Fruit fly (Drosophila melanogaster) whole organism, embryonic: Measurements from ENCODE around the gene glu.

Source experiments
- CG10543 ChIP-seq: fragments of 200-800 bp; sonication (Bioruptor generic); optimal IDR thresholded peaks from 3 replicates; lab custom pipeline; 2017; ENCODE audit warnings: missing biosample characterization, mild to moderate bottlenecking, missing genetic modification characterization, moderate library complexity
- CG11247 ChIP-seq: fragments of 200-800 bp; sonication (Bioruptor generic); IDR thresholded peaks from 2 replicates; pipeline ENCODE4 v1.3.6; 2022; ENCODE audit warnings: missing biosample characterization, missing genetic modification characterization
- CG11696 ChIP-seq: fragments of 200-800 bp; sonication (Bioruptor generic); IDR thresholded peaks from 2 replicates; pipeline ENCODE4 v1.3.6; 2022; ENCODE audit warnings: missing biosample characterization, missing genetic modification characterization
- CG12659 ChIP-seq: fragments of 200-800 bp; sonication (Bioruptor generic); optimal IDR thresholded peaks from 3 replicates; lab custom pipeline; 2017; ENCODE audit warnings: mild to moderate bottlenecking, missing biosample characterization, missing genetic modification reagents, missing genetic modification characterization
- CG12744 ChIP-seq: fragments of 200-800 bp; sonication (Bioruptor generic); optimal IDR thresholded peaks from 2 replicates; lab custom pipeline; 2016; ENCODE audit warnings: missing biosample characterization, missing genetic modification characterization
- CG12769 ChIP-seq: fragments of 200-800 bp; sonication (Bioruptor generic); optimal IDR thresholded peaks from 2 replicates; lab custom pipeline; 2019; ENCODE audit warnings: missing biosample characterization, mild to moderate bottlenecking, missing genetic modification characterization, moderate library complexity
- CG13123 ChIP-seq: fragments of 200-800 bp; sonication (Bioruptor generic); optimal IDR thresholded peaks from 2 replicates; lab custom pipeline; 2016; ENCODE audit warnings: missing biosample characterization, missing genetic modification characterization
- CG16779 ChIP-seq: fragments of 200-800 bp; sonication (Bioruptor generic); IDR thresholded peaks from 2 replicates; pipeline ENCODE4 v1.3.6; 2022; ENCODE audit warnings: missing biosample characterization, missing genetic modification characterization
- CG3065 ChIP-seq: fragments of 200-800 bp; sonication (Bioruptor generic); optimal IDR thresholded peaks from 2 replicates; lab custom pipeline; 2016; ENCODE audit warnings: missing biosample characterization, missing genetic modification characterization
- CG32767 ChIP-seq: fragments of 200-800 bp; sonication (Bioruptor generic); IDR thresholded peaks from 2 replicates; pipeline ENCODE4 v1.3.6; 2022; ENCODE audit warnings: missing biosample characterization, missing genetic modification characterization
- CG7556 ChIP-seq: fragments of 200-800 bp; sonication (Bioruptor generic); optimal IDR thresholded peaks from 2 replicates; lab custom pipeline; 2017; ENCODE audit warnings: missing biosample characterization, mild to moderate bottlenecking, missing genetic modification characterization
- CG7963 ChIP-seq: fragments of 200-800 bp; sonication (Bioruptor generic); IDR thresholded peaks from 3 replicates; pipeline ENCODE4 v1.3.6; 2022; ENCODE audit warnings: missing biosample characterization, missing genetic modification characterization; ENCODE audit not compliant: partially characterized antibody
- Camta ChIP-seq: fragments of 200-800 bp; sonication (Bioruptor generic); optimal IDR thresholded peaks from 2 replicates; lab custom pipeline; 2016; ENCODE audit warnings: missing biosample characterization, missing genetic modification characterization
- Chrac-16 ChIP-seq: fragments of 200-800 bp; sonication (Bioruptor generic); optimal IDR thresholded peaks from 3 replicates; lab custom pipeline; 2016; ENCODE audit warnings: missing biosample characterization, missing genetic modification characterization
- D ChIP-seq, 2 experiments: fragments of 200-800 bp in 1 of 2; fragments of >200 bp in 1 of 2; sonication (Bioruptor generic) in 1 of 2; optimal IDR thresholded peaks; 2 replicates in 1 of 2; 3 replicates in 1 of 2; lab custom pipeline; 2017; ENCODE audit warnings: mild to moderate bottlenecking in 1 of 2, missing biosample characterization in 1 of 2, missing genetic modification characterization in 1 of 2, missing genetic modification reagents in 1 of 2
- Dp ChIP-seq: fragments of 200-800 bp; sonication (Bioruptor generic); optimal IDR thresholded peaks from 2 replicates; lab custom pipeline; 2018; ENCODE audit warnings: missing biosample characterization, mild to moderate bottlenecking, missing genetic modification characterization, moderate library complexity
- Fer3 ChIP-seq: fragments of 200-800 bp; sonication (Bioruptor generic); optimal IDR thresholded peaks from 2 replicates; lab custom pipeline; 2018; ENCODE audit warnings: missing biosample characterization, mild to moderate bottlenecking, missing genetic modification characterization, moderate library complexity
- HLH4C ChIP-seq: fragments of 200-800 bp; sonication (Bioruptor generic); IDR thresholded peaks from 3 replicates; pipeline ENCODE4 v1.3.6; 2022; ENCODE audit warnings: missing biosample characterization, missing genetic modification characterization; ENCODE audit not compliant: partially characterized antibody
- Med ChIP-seq: fragments of 200-800 bp; sonication (Bioruptor generic); peaks from one replicate; lab custom pipeline; 2016; ENCODE audit warnings: missing biosample characterization, missing genetic modification characterization, mild to moderate bottlenecking, inconsistent platforms, moderate library complexity
- Oli ChIP-seq: fragments of 200-800 bp; sonication (Bioruptor generic); optimal IDR thresholded peaks from 2 replicates; lab custom pipeline; 2018; ENCODE audit warnings: missing biosample characterization, mild to moderate bottlenecking, missing genetic modification characterization, moderate library complexity
- Pdp1 ChIP-seq, 2 experiments: fragments of 200-800 bp; sonication (Bioruptor generic); optimal IDR thresholded peaks; 3 replicates each; lab custom pipeline; 2016; ENCODE audit warnings: missing biosample characterization in 2 of 2, missing genetic modification characterization in 2 of 2, mild to moderate bottlenecking in 1 of 2, moderate library complexity in 1 of 2
- Rfx ChIP-seq: fragments of 200-800 bp; sonication (Bioruptor generic); IDR thresholded peaks from 2 replicates; pipeline ENCODE4 v1.3.6; 2022; ENCODE audit warnings: missing biosample characterization, missing genetic modification characterization
- Rx ChIP-seq: fragments of 200-800 bp; sonication (Bioruptor generic); IDR thresholded peaks from 2 replicates; pipeline ENCODE4 v1.3.6; 2022; ENCODE audit warnings: missing biosample characterization, missing genetic modification characterization
- Taf1 ChIP-seq: fragments of 200-800 bp; sonication (Bioruptor generic); IDR thresholded peaks from 2 replicates; pipeline ENCODE4 v1.3.6; 2022; ENCODE audit warnings: missing biosample characterization, missing genetic modification characterization
- bcd ChIP-seq: fragments of 200-800 bp; sonication (Bioruptor generic); optimal IDR thresholded peaks from 2 replicates; lab custom pipeline; 2017; ENCODE audit warnings: missing biosample characterization, mild to moderate bottlenecking, missing genetic modification characterization
- caup ChIP-seq: fragments of 200-800 bp; sonication (Bioruptor generic); optimal IDR thresholded peaks from 3 replicates; lab custom pipeline; 2017; ENCODE audit warnings: missing biosample characterization, mild to moderate bottlenecking, missing genetic modification characterization, moderate library complexity; ENCODE audit not compliant: severe bottlenecking
- cg ChIP-seq: fragments of 200-800 bp; sonication (Bioruptor generic); optimal IDR thresholded peaks from 3 replicates; lab custom pipeline; 2019; ENCODE audit warnings: missing biosample characterization, mild to moderate bottlenecking, missing genetic modification characterization, moderate library complexity
- ci ChIP-seq: fragments of 200-800 bp; sonication (Bioruptor generic); IDR thresholded peaks from 3 replicates; pipeline ENCODE4 v1.3.6; 2022; ENCODE audit warnings: missing biosample characterization, missing genetic modification characterization
- corto ChIP-seq: fragments of 200-800 bp; sonication (Bioruptor generic); optimal IDR thresholded peaks from 2 replicates; lab custom pipeline; 2016; ENCODE audit warnings: missing biosample characterization, mild to moderate bottlenecking, missing genetic modification characterization, moderate library complexity
- disco-r ChIP-seq: fragments of 200-800 bp; sonication (Bioruptor generic); optimal IDR thresholded peaks from 2 replicates; lab custom pipeline; 2016; ENCODE audit warnings: missing biosample characterization, missing genetic modification characterization
- ewg ChIP-seq: fragments of 200-800 bp; sonication (Bioruptor generic); optimal IDR thresholded peaks from 3 replicates; lab custom pipeline; 2017; ENCODE audit warnings: mild to moderate bottlenecking, missing biosample characterization, missing genetic modification reagents, missing genetic modification characterization
- fd3F ChIP-seq: fragments of 200-800 bp; sonication (Bioruptor generic); optimal IDR thresholded peaks from 2 replicates; lab custom pipeline; 2018; ENCODE audit warnings: missing biosample characterization, mild to moderate bottlenecking, missing genetic modification characterization, moderate library complexity
- gce ChIP-seq: fragments of 200-800 bp; sonication (Bioruptor generic); IDR thresholded peaks from 3 replicates; pipeline ENCODE4 v1.3.6; 2022; ENCODE audit warnings: missing biosample characterization, missing genetic modification characterization
- gem ChIP-seq: fragments of 200-800 bp; sonication (Bioruptor generic); optimal IDR thresholded peaks from 2 replicates; lab custom pipeline; 2019; ENCODE audit warnings: missing biosample characterization, mild to moderate bottlenecking, missing genetic modification characterization, moderate library complexity
- hbn ChIP-seq: fragments of 200-800 bp; sonication (Bioruptor generic); IDR thresholded peaks from 2 replicates; pipeline ENCODE4 v1.3.6; 2022; ENCODE audit warnings: missing biosample characterization, missing genetic modification characterization; ENCODE audit not compliant: partially characterized antibody
- hth ChIP-seq: fragments of >200 bp; optimal IDR thresholded peaks from 2 replicates; lab custom pipeline; 2017; ENCODE audit warnings: inconsistent platforms
- klu ChIP-seq: fragments of 200-800 bp; sonication (Bioruptor generic); IDR thresholded peaks from 2 replicates; pipeline ENCODE4 v1.3.6; 2022; ENCODE audit warnings: missing biosample characterization, missing genetic modification characterization
- lilli ChIP-seq: fragments of 200-800 bp; sonication (Bioruptor generic); optimal IDR thresholded peaks from 3 replicates; lab custom pipeline; 2016; ENCODE audit warnings: missing biosample characterization, missing genetic modification characterization
- mld ChIP-seq: fragments of 200-800 bp; sonication (Bioruptor generic); IDR thresholded peaks from 3 replicates; pipeline ENCODE4 v1.3.6; 2022; ENCODE audit warnings: missing biosample characterization, missing genetic modification characterization; ENCODE audit not compliant: partially characterized antibody
- org-1 ChIP-seq: fragments of 200-800 bp; sonication (Bioruptor generic); optimal IDR thresholded peaks from 2 replicates; lab custom pipeline; 2017; ENCODE audit warnings: missing biosample characterization, missing genetic modification characterization
- prd ChIP-seq, 3 experiments: fragments of >200 bp in 2 of 3; fragments of 200-800 bp in 1 of 3; sonication (Bioruptor generic) in 1 of 3; optimal IDR thresholded peaks in 2 of 3; IDR thresholded peaks in 1 of 3; 2 replicates in 2 of 3; 3 replicates in 1 of 3; pipeline versions ENCODE4 v1.3.6 to Lab custom; 2017 to 2022; ENCODE audit warnings: missing biosample characterization in 1 of 3, missing genetic modification characterization in 1 of 3
- schlank ChIP-seq: fragments of 200-800 bp; sonication (Bioruptor generic); optimal IDR thresholded peaks from 2 replicates; lab custom pipeline; 2018; ENCODE audit warnings: missing biosample characterization, mild to moderate bottlenecking, missing genetic modification characterization
- sens ChIP-seq: fragments of 200-800 bp; sonication (Bioruptor generic); peaks from one replicate; lab custom pipeline; 2016; ENCODE audit warnings: missing biosample characterization, missing genetic modification characterization
- sisA ChIP-seq: fragments of 200-800 bp; sonication (Bioruptor generic); IDR thresholded peaks from 2 replicates; pipeline ENCODE4 v1.3.6; 2022; ENCODE audit warnings: missing biosample characterization, missing genetic modification characterization
- ssp ChIP-seq: fragments of 200-800 bp; sonication (Bioruptor generic); IDR thresholded peaks from 2 replicates; pipeline ENCODE4 v1.3.6; 2022; ENCODE audit warnings: missing biosample characterization, missing genetic modification characterization
- trem ChIP-seq: fragments of 200-800 bp; optimal IDR thresholded peaks from 3 replicates; lab custom pipeline; 2019; ENCODE audit warnings: missing biosample characterization, mild to moderate bottlenecking, missing genetic modification characterization, moderate library complexity
- unpg ChIP-seq: fragments of 200-800 bp; sonication (Bioruptor generic); optimal IDR thresholded peaks from 3 replicates; lab custom pipeline; 2018; ENCODE audit warnings: missing biosample characterization, mild to moderate bottlenecking, missing genetic modification characterization, moderate library complexity
- vnd ChIP-seq: fragments of 200-800 bp; sonication (Bioruptor generic); IDR thresholded peaks from 3 replicates; pipeline ENCODE4 v1.3.6; 2022; ENCODE audit warnings: missing biosample characterization, missing genetic modification characterization; ENCODE audit not compliant: partially characterized antibody

The glu gene

dm6 chr2L:16761891-16762290, 23.7 kb upstream of the glu start (continued):
- TF ChIP-seq mld (GFP tag; lab: Robert Waterston, UW): no peak
- TF ChIP-seq fd3F: no peak
- TF ChIP-seq ewg (GFP tag; lab: Kevin White, UChicago): no peak
- no peak for TF ChIP-seq Fer3 (tag; lab: Kevin White, UChicago)
- no peak for TF ChIP-seq disco-r (GFP tag; lab: Kevin White, UChicago)
- TF ChIP-seq Dp: no peak
- TF ChIP-seq corto (GFP tag; lab: Kevin White, UChicago): no peak
- TF ChIP-seq vnd (GFP tag; lab: Robert Waterston, UW): no peak
- no peak for TF ChIP-seq CG7963
- TF ChIP-seq CG3065 (GFP tag; lab: Kevin White, UChicago): no peak
- no peak for TF ChIP-seq CG12659 (GFP tag; lab: Kevin White, UChicago)
- peak; percentile 23; the same call in 1 of the 2 replicates for TF ChIP-seq Rfx (GFP tag; lab: Robert Waterston, UW)
- no peak for TF ChIP-seq org-1 (GFP tag; lab: Kevin White, UChicago)
- peak; percentile 4 for TF ChIP-seq gem (tag; lab: Kevin White, UChicago)
- no peak for TF ChIP-seq prd (optimal IDR thresholded peaks at IDR 0.05; lab: Kevin White, UChicago)
- TF ChIP-seq prd (GFP tag; IDR thresholded peaks at IDR 0.05; lab: Robert Waterston, UW): no peak
- TF ChIP-seq caup (GFP tag; lab: Kevin White, UChicago): no peak
- TF ChIP-seq CG11696: no peak
- no peak for TF ChIP-seq ssp
- TF ChIP-seq HLH4C: no peak
- 0 out of 3 replicates have a peak, but pooled peaks have one; percentile 27 for TF ChIP-seq gce
- no peak for TF ChIP-seq hbn (GFP tag; lab: Robert Waterston, UW)
- TF ChIP-seq lilli (GFP tag; lab: Kevin White, UChicago): no peak
- 0 out of 2 replicates have a peak, but pooled peaks have one; percentile 7 for TF ChIP-seq Taf1
- no peak for TF ChIP-seq Camta (GFP tag; lab: Kevin White, UChicago)
- no peak for TF ChIP-seq Chrac-16 (GFP tag; lab: Kevin White, UChicago)
- no peak for TF ChIP-seq CG12744 (GFP tag; lab: Kevin White, UChicago)

- TF ChIP-seq Pdp1 (GFP tag; optimal IDR thresholded peaks at IDR 0.05; lab: Kevin White, UChicago): peak in 1 of 2 experiments; percentile 6
- TF ChIP-seq trem (tag; lab: Kevin White, UChicago): no peak
- TF ChIP-seq CG10543 (GFP tag; lab: Kevin White, UChicago): peak; percentile 59
- no peak for TF ChIP-seq CG13123 (GFP tag; lab: Kevin White, UChicago)
- TF ChIP-seq schlank (tag; lab: Kevin White, UChicago): no peak
- TF ChIP-seq CG12769: peak; percentile 68
- no peak for TF ChIP-seq CG7556
- no peak for TF ChIP-seq CG11247
- TF ChIP-seq klu (GFP tag; lab: Robert Waterston, UW): no peak
- TF ChIP-seq Med (GFP tag; lab: Kevin White, UChicago): peak; percentile 25
- TF ChIP-seq CG32767 (GFP tag; lab: Robert Waterston, UW): 0 out of 2 replicates have a peak, but pooled peaks have one; percentile 17
- no peak for TF ChIP-seq Oli
- TF ChIP-seq CG16779: no peak
- TF ChIP-seq Rx (GFP tag; lab: Robert Waterston, UW): no peak
- TF ChIP-seq sisA (GFP tag; lab: Robert Waterston, UW): no peak
- TF ChIP-seq D (optimal IDR thresholded peaks at IDR 0.05; lab: Kevin White, UChicago): no peak
- TF ChIP-seq D (GFP tag; optimal IDR thresholded peaks at IDR 0.05; lab: Kevin White, UChicago): no peak
- TF ChIP-seq hth (lab: Kevin White, UChicago): no peak
- no peak for TF ChIP-seq unpg (GFP tag; lab: Kevin White, UChicago)
- peak; percentile 45 for TF ChIP-seq cg
- TF ChIP-seq sens (GFP tag; lab: Kevin White, UChicago): peak; percentile 15
- no peak for TF ChIP-seq bcd
- TF ChIP-seq gem (tag; lab: Kevin White, UChicago): peak; percentile 22
- no peak for TF ChIP-seq ci (GFP tag; lab: Robert Waterston, UW)
Measured at dm6 chr2L:16760504-16761417, 22.6 kb upstream of the glu start, which contains the start of gene ppk17. TSS of gene ppk17 (minus strand) at chr2L:16760554.
